Fruit fly (Drosophila melanogaster): ENCODE measurements around the gene CG7304.

DNA sequence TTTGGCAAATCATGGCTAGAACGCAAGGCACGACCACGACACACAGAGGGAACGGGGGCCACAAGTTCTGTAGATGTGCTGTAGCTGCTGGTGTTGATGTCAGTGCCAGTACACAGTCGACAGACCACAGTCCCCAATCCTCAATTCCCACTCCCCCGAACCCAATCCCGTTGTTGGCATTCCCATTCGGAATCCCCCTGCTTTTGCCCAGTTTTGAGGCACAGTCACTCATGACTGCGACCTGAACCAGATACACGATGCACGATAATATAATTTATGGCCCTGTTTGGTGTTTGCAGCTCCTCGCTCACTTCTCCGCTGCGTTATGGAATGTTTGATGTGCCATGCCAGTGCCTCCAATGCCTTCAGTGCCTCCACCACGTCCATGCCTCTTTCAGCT, 41.4 kb downstream of the CG7304 start:
- TF ChIP-seq Hnf4 (GFP tag; optimal IDR thresholded peaks at IDR 0.05) (no peak), dmrt93B (GFP tag; optimal IDR thresholded peaks at IDR 0.05) (no peak), N (GFP tag; optimal IDR thresholded peaks at IDR 0.05) (no peak), CG32264 (GFP tag; optimal IDR thresholded peaks at IDR 0.05) (no peak), psq (GFP tag; optimal IDR thresholded peaks at IDR 0.05) (no peak), Myc (optimal IDR thresholded peaks at IDR 0.05) (no peak), ey (GFP tag; optimal IDR thresholded peaks at IDR 0.05) (no peak), HLH106 (tag; optimal IDR thresholded peaks at IDR 0.05) (no peak), CrebA (GFP tag; optimal IDR thresholded peaks at IDR 0.05; ENCODE audit: borderline replicate concordance) (no peak)

Measured in whole organism, wandering third instar larva.